Fruit fly (Drosophila melanogaster): Measurements from ENCODE around the gene eIF3e.

The eIF3e gene

dm6 chr3L:16772755-16773523 is 13.8 kb downstream of the eIF3e start:
- TF ChIP-seq ovo (GFP tag; optimal IDR thresholded peaks at IDR 0.05) (no peak), CG1620 (GFP tag; optimal IDR thresholded peaks at IDR 0.05) (no peak)

dm6 chr3L:16769866-16770265 is 16.9 kb downstream of the eIF3e start:
- TF ChIP-seq bab1 (GFP tag; optimal IDR thresholded peaks at IDR 0.05) (peak; percentile 33), CG5204 (GFP tag; optimal IDR thresholded peaks at IDR 0.05) (no peak)

dm6 chr3L:16768001-16768652 is 18.6 kb downstream of the eIF3e start:
- TF ChIP-seq cnc (optimal IDR thresholded peaks at IDR 0.05) (no peak), CG11617 (GFP tag; optimal IDR thresholded peaks at IDR 0.05) (no peak), ovo (GFP tag; optimal IDR thresholded peaks at IDR 0.05) (no peak), Crg-1 (GFP tag; optimal IDR thresholded peaks at IDR 0.05) (no peak), CG14711 (tag; optimal IDR thresholded peaks at IDR 0.05) (no peak), kay (GFP tag; ENCODE audit: borderline replicate concordance) (no peak), Hr96 (GFP tag; optimal IDR thresholded peaks at IDR 0.05) (no peak), toe (GFP tag; optimal IDR thresholded peaks at IDR 0.05) (no peak), CG1620 (GFP tag; optimal IDR thresholded peaks at IDR 0.05) (no peak), Clk (GFP tag; optimal IDR thresholded peaks at IDR 0.05) (no peak), CG12768 (GFP tag; optimal IDR thresholded peaks at IDR 0.05) (no peak), CG5204 (GFP tag; optimal IDR thresholded peaks at IDR 0.05) (no peak), cic (GFP tag; optimal IDR thresholded peaks at IDR 0.05) (no peak)

dm6 chr3L:16766901-16767300 is 19.8 kb downstream of the eIF3e start:
- TF ChIP-seq CG7101 (tag; optimal IDR thresholded peaks at IDR 0.05): no peak
- TF ChIP-seq cic (GFP tag; optimal IDR thresholded peaks at IDR 0.05): no peak
- no peak for TF ChIP-seq CG11617 (GFP tag; optimal IDR thresholded peaks at IDR 0.05)
- TF ChIP-seq CG7045 (GFP tag; optimal IDR thresholded peaks at IDR 0.05): no peak
- no peak for TF ChIP-seq CG5204 (GFP tag; optimal IDR thresholded peaks at IDR 0.05)
- TF ChIP-seq cnc (optimal IDR thresholded peaks at IDR 0.05): no peak
- TF ChIP-seq Hr96 (GFP tag; optimal IDR thresholded peaks at IDR 0.05): no peak
- TF ChIP-seq toe (GFP tag; optimal IDR thresholded peaks at IDR 0.05): no peak
- TF ChIP-seq kay (GFP tag; ENCODE audit: borderline replicate concordance): no peak
- TF ChIP-seq CG14711 (tag; optimal IDR thresholded peaks at IDR 0.05): no peak
- no peak for TF ChIP-seq ovo (GFP tag; optimal IDR thresholded peaks at IDR 0.05)
- no peak for TF ChIP-seq Clk (GFP tag; optimal IDR thresholded peaks at IDR 0.05)
- TF ChIP-seq bab1 (GFP tag; optimal IDR thresholded peaks at IDR 0.05): no peak
- no peak for TF ChIP-seq Mnt (GFP tag; optimal IDR thresholded peaks at IDR 0.05)
- TF ChIP-seq CG33017 (tag; optimal IDR thresholded peaks at IDR 0.05): no peak
- no peak for TF ChIP-seq pad (GFP tag; optimal IDR thresholded peaks at IDR 0.05)
- TF ChIP-seq CG12768 (GFP tag; optimal IDR thresholded peaks at IDR 0.05): no peak
- TF ChIP-seq CG1620 (GFP tag; optimal IDR thresholded peaks at IDR 0.05): no peak

dm6 chr3L:16765647-16766628 is 20.8 kb downstream of the eIF3e start, which contains the start of gene Nrt:
Gene Nrt (plus strand): TSS chr3L:16766072.
- TF ChIP-seq pad (GFP tag; optimal IDR thresholded peaks at IDR 0.05): peak; percentile 86
- no peak for TF ChIP-seq CG11617 (GFP tag; optimal IDR thresholded peaks at IDR 0.05)
- TF ChIP-seq CG7045 (GFP tag; optimal IDR thresholded peaks at IDR 0.05): peak; percentile 46
- peak; percentile 27 for TF ChIP-seq CG12768 (GFP tag; optimal IDR thresholded peaks at IDR 0.05)
- peak; percentile 10 for TF ChIP-seq ovo (GFP tag; optimal IDR thresholded peaks at IDR 0.05)
- TF ChIP-seq toe (GFP tag; optimal IDR thresholded peaks at IDR 0.05): no peak
- no peak for TF ChIP-seq Clk (GFP tag; optimal IDR thresholded peaks at IDR 0.05)
- TF ChIP-seq CG7101 (tag; optimal IDR thresholded peaks at IDR 0.05): peak; percentile 53
- TF ChIP-seq CG14711 (tag; optimal IDR thresholded peaks at IDR 0.05): peak; percentile 28
- TF ChIP-seq bab1 (GFP tag; optimal IDR thresholded peaks at IDR 0.05): peak; percentile 51
- TF ChIP-seq cic (GFP tag; optimal IDR thresholded peaks at IDR 0.05): no peak
- peak; percentile 52 for TF ChIP-seq CG33017 (tag; optimal IDR thresholded peaks at IDR 0.05)

dm6 chr3L:16762203-16762997 is 24.3 kb downstream of the eIF3e start:
- TF ChIP-seq CG5204 (GFP tag; optimal IDR thresholded peaks at IDR 0.05) (no peak), ovo (GFP tag; optimal IDR thresholded peaks at IDR 0.05) (no peak), bab1 (GFP tag; optimal IDR thresholded peaks at IDR 0.05) (no peak)
